Fruit fly (Drosophila melanogaster) whole organism, embryonic: ENCODE data around the gene CG11089.
A peak's percentile ranks its signal among the peaks of the same experiment; 100 is the strongest.

ENCODE experiments used
- Abd-B ChIP-seq: fragments of 200-800 bp; sonication (Bioruptor generic); optimal IDR thresholded peaks from 2 replicates; lab custom pipeline; 2018; ENCODE audit warnings: missing biosample characterization, mild to moderate bottlenecking, missing genetic modification characterization, moderate library complexity
- Aef1 ChIP-seq: fragments of 200-800 bp; sonication (Bioruptor generic); IDR thresholded peaks from 3 replicates; pipeline ENCODE4 v1.3.6; 2022; ENCODE audit warnings: missing biosample characterization, missing genetic modification characterization
- Bdp1 ChIP-seq: fragments of 200-800 bp; sonication (Bioruptor generic); optimal IDR thresholded peaks from 3 replicates; lab custom pipeline; 2016; ENCODE audit warnings: missing biosample characterization, missing genetic modification characterization
- CG10321 ChIP-seq: fragments of 200-800 bp; sonication (Bioruptor generic); IDR thresholded peaks from 2 replicates; pipeline ENCODE4 v1.3.6; 2022; ENCODE audit warnings: missing biosample characterization, missing genetic modification characterization
- CG10565 ChIP-seq: fragments of 200-800 bp; sonication (Bioruptor generic); optimal IDR thresholded peaks from 3 replicates; lab custom pipeline; 2016; ENCODE audit warnings: missing biosample characterization, mild to moderate bottlenecking, missing genetic modification characterization
- CG11696 ChIP-seq: fragments of 200-800 bp; sonication (Bioruptor generic); IDR thresholded peaks from 2 replicates; pipeline ENCODE4 v1.3.6; 2022; ENCODE audit warnings: missing biosample characterization, missing genetic modification characterization
- CG13123 ChIP-seq: fragments of 200-800 bp; sonication (Bioruptor generic); optimal IDR thresholded peaks from 2 replicates; lab custom pipeline; 2016; ENCODE audit warnings: missing biosample characterization, missing genetic modification characterization
- CG13296 ChIP-seq: fragments of 200-800 bp; sonication (Bioruptor generic); optimal IDR thresholded peaks from 3 replicates; lab custom pipeline; 2018; ENCODE audit warnings: missing biosample characterization, mild to moderate bottlenecking, missing genetic modification characterization
- CG14014 ChIP-seq: fragments of 200-800 bp; sonication (Bioruptor generic); IDR thresholded peaks from 2 replicates; pipeline ENCODE4 v1.3.6; 2022; ENCODE audit warnings: missing biosample characterization, missing genetic modification characterization
- CG14710 ChIP-seq: fragments of 200-800 bp; sonication (Bioruptor generic); optimal IDR thresholded peaks from 3 replicates; lab custom pipeline; 2019; ENCODE audit warnings: missing biosample characterization, mild to moderate bottlenecking, missing genetic modification characterization, moderate library complexity
- CG1602 ChIP-seq: fragments of 200-800 bp; sonication (Bioruptor generic); optimal IDR thresholded peaks from 3 replicates; lab custom pipeline; 2016; ENCODE audit warnings: missing biosample characterization, missing genetic modification characterization
- CG17361 ChIP-seq: fragments of 200-800 bp; sonication (Bioruptor generic); IDR thresholded peaks from 3 replicates; pipeline ENCODE4 v1.3.6; 2022; ENCODE audit warnings: missing biosample characterization, missing genetic modification characterization
- CG18262 ChIP-seq: fragments of 200-800 bp; optimal IDR thresholded peaks from 3 replicates; lab custom pipeline; 2019; ENCODE audit warnings: missing biosample characterization, mild to moderate bottlenecking, missing genetic modification characterization, moderate library complexity
- CG2712 ChIP-seq: fragments of 200-800 bp; optimal IDR thresholded peaks from 3 replicates; lab custom pipeline; 2019; ENCODE audit warnings: missing biosample characterization, mild to moderate bottlenecking, missing genetic modification characterization, moderate library complexity
- CG32532 ChIP-seq: fragments of 200-800 bp; sonication (Bioruptor generic); IDR thresholded peaks from 2 replicates; pipeline ENCODE4 v1.3.6; 2022; ENCODE audit warnings: missing biosample characterization, missing genetic modification characterization
- CG3726 ChIP-seq: fragments of 200-800 bp; sonication (Bioruptor generic); IDR thresholded peaks from 3 replicates; pipeline ENCODE4, ENCODE4 v1.3.6; 2022; ENCODE audit warnings: missing biosample characterization, missing genetic modification characterization
- CG7786 ChIP-seq: fragments of 200-800 bp; sonication (Bioruptor generic); optimal IDR thresholded peaks from 2 replicates; lab custom pipeline; 2016; ENCODE audit warnings: missing biosample characterization, missing genetic modification characterization
- CG7987 ChIP-seq: fragments of 200-800 bp; sonication (Bioruptor generic); optimal IDR thresholded peaks from 2 replicates; lab custom pipeline; 2018; ENCODE audit warnings: missing biosample characterization, mild to moderate bottlenecking, missing genetic modification characterization, moderate library complexity
- CG8290 ChIP-seq, 3 experiments: fragments of 200-800 bp; sonication (Bioruptor generic); optimal IDR thresholded peaks; 2 replicates each; lab custom pipeline; 2016 to 2019; ENCODE audit warnings: missing biosample characterization in 3 of 3, missing genetic modification characterization in 3 of 3, mild to moderate bottlenecking in 2 of 3, moderate library complexity in 1 of 3
- CG8924 ChIP-seq: fragments of 200-800 bp; optimal IDR thresholded peaks from 3 replicates; lab custom pipeline; 2019; ENCODE audit warnings: missing biosample characterization, mild to moderate bottlenecking, missing genetic modification characterization, moderate library complexity
- CG8944 ChIP-seq: fragments of 200-800 bp; sonication (Bioruptor generic); optimal IDR thresholded peaks from 3 replicates; lab custom pipeline; 2016; ENCODE audit warnings: missing biosample characterization, missing genetic modification characterization
- CG9215 ChIP-seq: fragments of 200-800 bp; sonication (Bioruptor generic); IDR thresholded peaks from 2 replicates; pipeline ENCODE4 v1.3.6; 2022; ENCODE audit warnings: missing biosample characterization, missing genetic modification characterization
- Camta ChIP-seq: fragments of 200-800 bp; sonication (Bioruptor generic); optimal IDR thresholded peaks from 2 replicates; lab custom pipeline; 2016; ENCODE audit warnings: missing biosample characterization, missing genetic modification characterization
- Chrac-16 ChIP-seq: fragments of 200-800 bp; sonication (Bioruptor generic); optimal IDR thresholded peaks from 3 replicates; lab custom pipeline; 2016; ENCODE audit warnings: missing biosample characterization, missing genetic modification characterization
- CkIIα-i1 ChIP-seq: fragments of 200-800 bp; sonication (Bioruptor generic); IDR thresholded peaks from 2 replicates; pipeline ENCODE4 v1.3.6; 2022; ENCODE audit warnings: missing biosample characterization, missing genetic modification characterization
- Dek ChIP-seq: fragments of 200-800 bp; sonication (Bioruptor generic); optimal IDR thresholded peaks from 3 replicates; lab custom pipeline; 2019; ENCODE audit warnings: missing biosample characterization, mild to moderate bottlenecking, missing genetic modification characterization, moderate library complexity
- E2f2 ChIP-seq: fragments of 200-800 bp; sonication (Bioruptor generic); IDR thresholded peaks from 2 replicates; pipeline ENCODE4 v1.3.6; 2022; ENCODE audit warnings: missing biosample characterization, missing genetic modification characterization
- HHEX ChIP-seq: fragments of 200-800 bp; sonication (Bioruptor generic); optimal IDR thresholded peaks from 3 replicates; lab custom pipeline; 2017; ENCODE audit warnings: missing biosample characterization, mild to moderate bottlenecking, missing genetic modification characterization, missing genetic modification reagents
- Lhr ChIP-seq: fragments of 200-800 bp; sonication (Bioruptor generic); optimal IDR thresholded peaks from 3 replicates; lab custom pipeline; 2017; ENCODE audit warnings: mild to moderate bottlenecking, missing biosample characterization, missing genetic modification reagents, missing genetic modification characterization
- Max ChIP-seq: fragments of 200-800 bp; sonication (Bioruptor generic); optimal IDR thresholded peaks from 2 replicates; lab custom pipeline; 2016; ENCODE audit warnings: missing biosample characterization, mild to moderate bottlenecking, missing genetic modification characterization
- Myb ChIP-seq: fragments of 200-800 bp; sonication (Bioruptor generic); optimal IDR thresholded peaks from 2 replicates; lab custom pipeline; 2016; ENCODE audit warnings: missing biosample characterization, missing genetic modification characterization
- Oli ChIP-seq: fragments of 200-800 bp; sonication (Bioruptor generic); optimal IDR thresholded peaks from 2 replicates; lab custom pipeline; 2018; ENCODE audit warnings: missing biosample characterization, mild to moderate bottlenecking, missing genetic modification characterization, moderate library complexity
- al ChIP-seq: fragments of 200-800 bp; sonication (Bioruptor generic); IDR thresholded peaks from 2 replicates; pipeline ENCODE4 v1.3.6; 2022; ENCODE audit warnings: missing biosample characterization, missing genetic modification characterization
- ash1 ChIP-seq: fragments of 200-800 bp; sonication (Bioruptor generic); optimal IDR thresholded peaks from 2 replicates; lab custom pipeline; 2018; ENCODE audit warnings: missing biosample characterization, mild to moderate bottlenecking, missing genetic modification characterization
- br ChIP-seq: fragments of >200 bp; optimal IDR thresholded peaks from 2 replicates; lab custom pipeline; 2017
- cas ChIP-seq: fragments of 200-800 bp; sonication (Bioruptor generic); IDR thresholded peaks from 2 replicates; pipeline ENCODE4 v1.3.6; 2022; ENCODE audit warnings: missing biosample characterization, missing genetic modification characterization
- dm ChIP-seq: fragments of 200-800 bp; sonication (Bioruptor generic); optimal IDR thresholded peaks from 3 replicates; lab custom pipeline; 2016; ENCODE audit warnings: missing biosample characterization, missing genetic modification characterization
- eve ChIP-seq, 2 experiments: fragments of >200 bp; optimal IDR thresholded peaks; 2 replicates each; lab custom pipeline; 2017; ENCODE audit warnings: missing biosample characterization in 2 of 2, missing genetic modification characterization in 2 of 2
- fru ChIP-seq: fragments of >200 bp; optimal IDR thresholded peaks from 2 replicates; lab custom pipeline; 2017
- jigr1 ChIP-seq: fragments of 200-800 bp; sonication (Bioruptor generic); IDR thresholded peaks from 3 replicates; pipeline ENCODE4 v1.3.6; 2022; ENCODE audit warnings: missing biosample characterization, missing genetic modification characterization
- jing ChIP-seq: fragments of 200-800 bp; sonication (Bioruptor generic); optimal IDR thresholded peaks from 2 replicates; lab custom pipeline; 2018; ENCODE audit warnings: missing biosample characterization, mild to moderate bottlenecking, missing genetic modification characterization
- lab ChIP-seq: fragments of 200-800 bp; sonication (Bioruptor generic); optimal IDR thresholded peaks from 3 replicates; lab custom pipeline; 2017; ENCODE audit warnings: missing biosample characterization, missing genetic modification characterization, mild to moderate bottlenecking, moderate library complexity, missing genetic modification reagents
- lilli ChIP-seq: fragments of 200-800 bp; sonication (Bioruptor generic); optimal IDR thresholded peaks from 3 replicates; lab custom pipeline; 2016; ENCODE audit warnings: missing biosample characterization, missing genetic modification characterization
- ro ChIP-seq: fragments of 200-800 bp; sonication (Bioruptor generic); IDR thresholded peaks from 2 replicates; pipeline ENCODE4 v1.3.6; 2022; ENCODE audit warnings: missing biosample characterization, missing genetic modification characterization
- salm ChIP-seq: fragments of 200-800 bp; sonication (Bioruptor generic); optimal IDR thresholded peaks from 2 replicates; lab custom pipeline; 2018; ENCODE audit warnings: missing biosample characterization, mild to moderate bottlenecking, missing genetic modification characterization
- schlank ChIP-seq: fragments of 200-800 bp; sonication (Bioruptor generic); optimal IDR thresholded peaks from 2 replicates; lab custom pipeline; 2018; ENCODE audit warnings: missing biosample characterization, mild to moderate bottlenecking, missing genetic modification characterization
- slou ChIP-seq: fragments of 200-800 bp; sonication (Bioruptor generic); optimal IDR thresholded peaks from 3 replicates; lab custom pipeline; 2016; ENCODE audit warnings: missing biosample characterization, missing genetic modification characterization
- sna ChIP-seq: fragments of 200-800 bp; sonication (Bioruptor generic); IDR thresholded peaks from 2 replicates; pipeline ENCODE4 v1.3.6; 2022; ENCODE audit warnings: missing biosample characterization, missing genetic modification characterization; ENCODE audit not compliant: partially characterized antibody
- tio ChIP-seq: fragments of 200-800 bp; sonication (Bioruptor generic); optimal IDR thresholded peaks from 2 replicates; lab custom pipeline; 2017; ENCODE audit warnings: missing biosample characterization, missing genetic modification characterization, inconsistent platforms
- ttk ChIP-seq: fragments of 200-800 bp; sonication (Bioruptor generic); IDR thresholded peaks from 2 replicates; pipeline ENCODE4 v2.1.2; 2022; ENCODE audit warnings: missing biosample characterization, missing genetic modification characterization
- tup ChIP-seq: fragments of 200-800 bp; sonication (Bioruptor generic); optimal IDR thresholded peaks from 2 replicates; lab custom pipeline; 2016; ENCODE audit warnings: missing biosample characterization, mild to moderate bottlenecking, missing genetic modification characterization, moderate library complexity
- tx ChIP-seq: fragments of 200-800 bp; sonication (Bioruptor generic); optimal IDR thresholded peaks from 2 replicates; lab custom pipeline; 2016; ENCODE audit warnings: missing biosample characterization, missing genetic modification characterization

CG11089 gene

dm6 chr3R:24850420-24850819, 26.4 kb upstream of the CG11089 start, which contains the start of gene CG7006 (continued):
- no peak for TF ChIP-seq CkIIα-i1 (GFP tag; lab: Robert Waterston, UW)
- TF ChIP-seq Abd-B (GFP tag; lab: Kevin White, UChicago) = peak; percentile 27
- TF ChIP-seq CG8290 (GFP tag; optimal IDR thresholded peaks at IDR 0.05; lab: Kevin White, UChicago) = peak; percentile 70
- no peak for TF ChIP-seq CG8290 (tag; optimal IDR thresholded peaks at IDR 0.05; lab: Kevin White, UChicago)
- TF ChIP-seq br = no peak
- peak; percentile 63 for TF ChIP-seq al
- peak; percentile 49 for TF ChIP-seq tup
- no peak for TF ChIP-seq Oli (tag; lab: Kevin White, UChicago)
- TF ChIP-seq CG10565 (GFP tag; lab: Kevin White, UChicago) = no peak
- TF ChIP-seq CG32532 (GFP tag; lab: Robert Waterston, UW) = peak; percentile 70; the same call in 1 of the 2 replicates
- TF ChIP-seq ro (GFP tag; lab: Robert Waterston, UW) = no peak; the same call in 1 of the 2 replicates
- peak; percentile 27 for TF ChIP-seq HHEX
- no peak for TF ChIP-seq CG8924 (tag; lab: Kevin White, UChicago)
- TF ChIP-seq jing (GFP tag; lab: Kevin White, UChicago) = no peak
- TF ChIP-seq lilli = peak; percentile 84
- peak; percentile 82 for TF ChIP-seq CG8944
- peak; percentile 75 for TF ChIP-seq tx (GFP tag; lab: Kevin White, UChicago)
- peak; percentile 88 for TF ChIP-seq Max (GFP tag; lab: Kevin White, UChicago)
- no peak for TF ChIP-seq Dek
- no peak for TF ChIP-seq CG10321
- no peak for TF ChIP-seq CG18262 (tag; lab: Kevin White, UChicago)
- TF ChIP-seq CG2712 = no peak
- peak; percentile 61 for TF ChIP-seq Camta (GFP tag; lab: Kevin White, UChicago)
- no peak for TF ChIP-seq tio
- TF ChIP-seq salm (tag; lab: Kevin White, UChicago) = no peak
- peak; percentile 94 for TF ChIP-seq dm (GFP tag; lab: Kevin White, UChicago)
- TF ChIP-seq CG14710 = peak; percentile 61
- peak; percentile 21 for TF ChIP-seq Lhr
- TF ChIP-seq CG7987 (GFP tag; lab: Kevin White, UChicago) = peak; percentile 35
- peak; percentile 70 for TF ChIP-seq Chrac-16 (GFP tag; lab: Kevin White, UChicago)
- TF ChIP-seq ttk (GFP tag; lab: Robert Waterston, UW) = peak; percentile 52
- TF ChIP-seq CG17361 (GFP tag; lab: Robert Waterston, UW) = peak; percentile 60; the same call in 2 of the 3 replicates
- TF ChIP-seq slou = peak; percentile 67
- TF ChIP-seq schlank = peak; percentile 37
- no peak for TF ChIP-seq fru (lab: Kevin White, UChicago)
- peak; percentile 95 for TF ChIP-seq Myb (GFP tag; lab: Kevin White, UChicago)
- TF ChIP-seq sna (GFP tag; lab: Robert Waterston, UW) = peak; percentile 58; the same call in 1 of the 2 replicates
- no peak for TF ChIP-seq eve (GFP tag; optimal IDR thresholded peaks at IDR 0.05; lab: Kevin White, UChicago)
- TF ChIP-seq CG1602 (GFP tag; lab: Kevin White, UChicago) = peak; percentile 56
- TF ChIP-seq lab (GFP tag; lab: Kevin White, UChicago) = no peak
- TF ChIP-seq cas (GFP tag; lab: Robert Waterston, UW) = no peak
- peak; percentile 36; the same call in 1 of the 3 replicates for TF ChIP-seq Aef1 (GFP tag; lab: Robert Waterston, UW)
- TF ChIP-seq CG13123 (GFP tag; lab: Kevin White, UChicago) = peak; percentile 50
- no peak for TF ChIP-seq CG3726 (GFP tag; lab: Robert Waterston, UW)
- no peak for TF ChIP-seq CG11696
- peak; percentile 96 for TF ChIP-seq E2f2 (GFP tag; lab: Robert Waterston, UW)
- no peak for TF ChIP-seq ash1 (GFP tag; lab: Kevin White, UChicago)
- TF ChIP-seq CG13296 (GFP tag; lab: Kevin White, UChicago) = no peak
- TF ChIP-seq CG7786 (GFP tag; lab: Kevin White, UChicago) = peak; percentile 85
- peak; percentile 64; the same call in 1 of the 2 replicates for TF ChIP-seq CG9215 (GFP tag; lab: Robert Waterston, UW)
- no peak for TF ChIP-seq jigr1
- TF ChIP-seq CG14014 = peak; percentile 67
- TF ChIP-seq Bdp1 = peak; percentile 61
